Fruit fly (Drosophila melanogaster): ENCODE results near the gene CheB93a.

dm6 chr3R:21403435-21403834, 3.8 kb upstream of the CheB93a start, which contains the start of gene CG7907:
- TF ChIP-seq fru (GFP tag; optimal IDR thresholded peaks at IDR 0.05) (no peak), rgr (GFP tag; optimal IDR thresholded peaks at IDR 0.05) (no peak), psq (GFP tag; optimal IDR thresholded peaks at IDR 0.05) (no peak), CG9705 (GFP tag; optimal IDR thresholded peaks at IDR 0.05) (no peak)
